Fruit fly (Drosophila melanogaster) whole organism, adult: ENCODE data around the gene CG12182.

ENCODE experiments used
- CG11617 ChIP-seq: fragments of 200-800 bp; sonication (Bioruptor generic); optimal IDR thresholded peaks from 2 replicates; lab custom pipeline; 2017; ENCODE audit warnings: mild to moderate bottlenecking, missing biosample characterization, missing genetic modification reagents, missing genetic modification characterization
- CG12768 ChIP-seq: fragments of 200-800 bp; sonication (Bioruptor generic); optimal IDR thresholded peaks from 2 replicates; lab custom pipeline; 2017; ENCODE audit warnings: missing biosample characterization, missing genetic modification characterization, mild to moderate bottlenecking, moderate library complexity, missing genetic modification reagents
- CG14711 ChIP-seq: fragments of 200-800 bp; sonication (Bioruptor generic); optimal IDR thresholded peaks from 2 replicates; lab custom pipeline; 2018; ENCODE audit warnings: missing biosample characterization, mild to moderate bottlenecking, missing genetic modification characterization, moderate library complexity
- CG1620 ChIP-seq: fragments of 200-800 bp; sonication (Bioruptor generic); optimal IDR thresholded peaks from 2 replicates; lab custom pipeline; 2016; ENCODE audit warnings: missing biosample characterization, missing genetic modification characterization
- CG33017 ChIP-seq: fragments of 200-800 bp; sonication (Bioruptor generic); optimal IDR thresholded peaks from 2 replicates; lab custom pipeline; 2018; ENCODE audit warnings: missing biosample characterization, mild to moderate bottlenecking, missing genetic modification characterization, moderate library complexity
- CG5204 ChIP-seq: fragments of 200-800 bp; sonication (Bioruptor generic); optimal IDR thresholded peaks from 2 replicates; lab custom pipeline; 2016; ENCODE audit warnings: missing biosample characterization, missing genetic modification characterization
- CG7045 ChIP-seq: fragments of 200-800 bp; sonication (Bioruptor generic); optimal IDR thresholded peaks from 2 replicates; lab custom pipeline; 2017; ENCODE audit warnings: missing biosample characterization, mild to moderate bottlenecking, missing genetic modification characterization
- CG7101 ChIP-seq: fragments of 200-800 bp; sonication (Bioruptor generic); optimal IDR thresholded peaks from 2 replicates; lab custom pipeline; 2018; ENCODE audit warnings: missing biosample characterization, mild to moderate bottlenecking, missing genetic modification characterization, moderate library complexity
- Clk ChIP-seq: fragments of 200-800 bp; sonication (Bioruptor generic); optimal IDR thresholded peaks from 2 replicates; lab custom pipeline; 2017; ENCODE audit warnings: missing biosample characterization, missing genetic modification characterization
- Crg-1 ChIP-seq: fragments of 200-800 bp; sonication (Bioruptor generic); optimal IDR thresholded peaks from 2 replicates; lab custom pipeline; 2016; ENCODE audit warnings: missing biosample characterization, missing genetic modification characterization
- Hr96 ChIP-seq: fragments of 200-800 bp; sonication (Bioruptor generic); optimal IDR thresholded peaks from 2 replicates; lab custom pipeline; 2016; ENCODE audit warnings: missing biosample characterization, missing genetic modification characterization
- Mnt ChIP-seq: fragments of 200-800 bp; sonication (Bioruptor generic); optimal IDR thresholded peaks from 2 replicates; lab custom pipeline; 2016; ENCODE audit warnings: missing biosample characterization, mild to moderate bottlenecking, missing genetic modification characterization
- bab1 ChIP-seq: fragments of 200-800 bp; sonication (Bioruptor generic); optimal IDR thresholded peaks from 3 replicates; lab custom pipeline; 2019; ENCODE audit warnings: missing biosample characterization, mild to moderate bottlenecking, missing genetic modification characterization, moderate library complexity
- cic ChIP-seq: fragments of 200-800 bp; sonication (Bioruptor generic); optimal IDR thresholded peaks from 2 replicates; lab custom pipeline; 2017; ENCODE audit warnings: missing biosample characterization, mild to moderate bottlenecking, missing genetic modification characterization, moderate library complexity
- cnc ChIP-seq, 2 experiments: fragments of >200 bp; optimal IDR thresholded peaks; 2 replicates each; lab custom pipeline; 2017
- kay ChIP-seq: fragments of 200-800 bp; sonication (Bioruptor generic); peaks from one replicate; lab custom pipeline; 2016; ENCODE audit warnings: missing biosample characterization, missing genetic modification characterization, borderline replicate concordance
- ovo ChIP-seq: fragments of 200-800 bp; sonication (Bioruptor generic); optimal IDR thresholded peaks from 2 replicates; lab custom pipeline; 2016; ENCODE audit warnings: missing biosample characterization, missing genetic modification characterization
- pad ChIP-seq: fragments of 200-800 bp; sonication (Bioruptor generic); optimal IDR thresholded peaks from 3 replicates; lab custom pipeline; 2017; ENCODE audit warnings: missing biosample characterization, missing genetic modification characterization, mild to moderate bottlenecking, moderate library complexity, missing genetic modification reagents
- tj ChIP-seq: fragments of 200-800 bp; sonication (Bioruptor generic); optimal IDR thresholded peaks from 3 replicates; lab custom pipeline; 2017; ENCODE audit warnings: missing biosample characterization, mild to moderate bottlenecking, missing genetic modification characterization, moderate library complexity
- toe ChIP-seq: fragments of 200-800 bp; sonication (Bioruptor generic); optimal IDR thresholded peaks from 2 replicates; lab custom pipeline; 2016; ENCODE audit warnings: missing biosample characterization, missing genetic modification characterization

The CG12182 gene

dm6 chr3L:2599214-2599730 is at the start of gene CG12182, which contains the start of gene CG16985:
Gene CG12182 (minus strand): TSS chr3L:2599579.
Gene CG16985 (plus strand): TSS chr3L:2599297.
- no peak for TF ChIP-seq CG7045 (GFP tag; lab: Kevin White, UChicago)
- TF ChIP-seq CG7101 (tag; lab: Kevin White, UChicago), result no peak
- no peak for TF ChIP-seq Clk (GFP tag; lab: Kevin White, UChicago)
- TF ChIP-seq toe (GFP tag; lab: Kevin White, UChicago), result peak; percentile 28
- no peak for TF ChIP-seq Hr96 (GFP tag; lab: Kevin White, UChicago)
- peak; percentile 4 for TF ChIP-seq bab1 (GFP tag; lab: Kevin White, UChicago)
- no peak for TF ChIP-seq pad (GFP tag; lab: Kevin White, UChicago)
- peak; percentile 0 for TF ChIP-seq CG14711 (tag; lab: Kevin White, UChicago)
- TF ChIP-seq Mnt, result peak; percentile 84
- peak; percentile 98 for TF ChIP-seq cic
- TF ChIP-seq kay (GFP tag; lab: Kevin White, UChicago), result no peak
- peak; percentile 29 for TF ChIP-seq CG1620
- TF ChIP-seq CG5204, result no peak
- no peak for TF ChIP-seq Crg-1 (GFP tag; lab: Kevin White, UChicago)
- TF ChIP-seq cnc (optimal IDR thresholded peaks at IDR 0.05; lab: Kevin White, UChicago), result no peak
- no peak for TF ChIP-seq ovo (GFP tag; lab: Kevin White, UChicago)
- peak; percentile 9 for TF ChIP-seq CG33017 (tag; lab: Kevin White, UChicago)
- peak; percentile 11 for TF ChIP-seq tj (GFP tag; lab: Kevin White, UChicago)
- peak; percentile 53 for TF ChIP-seq CG12768 (GFP tag; lab: Kevin White, UChicago)
- peak; percentile 13 for TF ChIP-seq CG11617 (GFP tag; lab: Kevin White, UChicago)

dm6 chr3L:2647523-2648378 is 48.4 kb upstream of the CG12182 start, which contains the start of gene CG1246:
Gene CG1246 (plus strand): TSS chr3L:2648048.
- peak; percentile 85 for TF ChIP-seq kay (GFP tag; lab: Kevin White, UChicago)
- peak; percentile 47 for TF ChIP-seq CG12768 (GFP tag; lab: Kevin White, UChicago)
- peak; percentile 14 for TF ChIP-seq Hr96 (GFP tag; lab: Kevin White, UChicago)
- TF ChIP-seq Clk (GFP tag; lab: Kevin White, UChicago), result no peak
- no peak for TF ChIP-seq tj (GFP tag; lab: Kevin White, UChicago)
- peak; percentile 71 for TF ChIP-seq cic
- TF ChIP-seq CG33017 (tag; lab: Kevin White, UChicago), result peak; percentile 39
- TF ChIP-seq CG7045 (GFP tag; lab: Kevin White, UChicago), result peak; percentile 49
- TF ChIP-seq CG14711 (tag; lab: Kevin White, UChicago), result peak; percentile 62
- TF ChIP-seq toe (GFP tag; lab: Kevin White, UChicago), result no peak
- peak; percentile 60 for TF ChIP-seq Mnt
- TF ChIP-seq CG11617 (GFP tag; lab: Kevin White, UChicago), result peak; percentile 24
- TF ChIP-seq CG5204, result no peak
- TF ChIP-seq pad (GFP tag; lab: Kevin White, UChicago), result peak; percentile 32
- TF ChIP-seq CG7101 (tag; lab: Kevin White, UChicago), result peak; percentile 32

DNA sequence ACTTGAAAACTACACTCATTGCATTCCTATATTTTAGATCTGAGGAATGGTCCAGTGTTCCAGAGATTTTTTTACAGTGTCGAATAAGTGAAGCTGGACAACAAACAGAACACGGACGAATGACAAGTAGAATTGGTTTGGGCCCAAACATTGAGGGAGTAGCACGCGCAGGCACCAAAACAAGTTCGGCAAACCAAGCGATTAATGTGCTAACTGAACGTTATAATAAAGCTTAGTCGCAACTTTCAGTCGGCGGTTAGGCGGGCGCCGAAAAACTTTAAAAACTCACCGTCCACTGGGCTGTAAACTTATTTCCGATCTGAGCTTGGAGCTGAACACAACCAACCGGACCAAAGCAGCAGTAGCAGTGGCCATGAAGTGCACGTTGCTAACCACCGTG is 45.7 kb upstream of the CG12182 start, which contains the start of gene CG1143:
Gene CG1143 (plus strand): TSS at position 301 of the 400 bp plus-strand sequence.
- TF ChIP-seq Crg-1 (GFP tag; lab: Kevin White, UChicago) (no peak), toe (GFP tag; lab: Kevin White, UChicago) (no peak), Clk (GFP tag; lab: Kevin White, UChicago) (no peak), cic (no peak)

DNA sequence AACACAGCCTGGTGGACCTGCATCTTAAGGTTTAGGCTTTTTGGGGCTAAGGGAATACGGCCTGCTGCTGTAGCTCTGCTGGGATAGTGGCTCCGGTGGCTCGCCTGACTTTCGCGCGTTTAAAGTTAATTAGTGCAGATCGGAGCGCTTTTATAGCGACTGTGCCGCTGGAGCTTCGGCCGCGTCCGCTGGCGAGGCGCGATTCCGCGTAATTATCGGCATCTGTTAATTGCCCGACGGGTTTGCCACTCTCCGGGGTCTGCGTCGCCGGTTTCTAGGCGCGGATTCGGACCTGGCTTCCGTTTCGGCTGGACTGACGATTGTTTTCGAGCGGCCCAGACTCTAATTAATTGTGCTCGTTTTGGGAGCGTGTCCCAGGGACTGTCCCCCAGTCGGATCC is 43.9 kb upstream of the CG12182 start, which contains the start of gene CG14949:
Gene CG14949 (minus strand): TSS at position 101 of the 400 bp plus-strand sequence.
- TF ChIP-seq tj (GFP tag; lab: Kevin White, UChicago), result no peak
- no peak for TF ChIP-seq CG1620
- no peak for TF ChIP-seq CG7101 (tag; lab: Kevin White, UChicago)

- TF ChIP-seq CG14711 (tag; lab: Kevin White, UChicago) (peak; percentile 46), cic (no peak), toe (GFP tag; lab: Kevin White, UChicago) (no peak), tj (GFP tag; lab: Kevin White, UChicago) (peak; percentile 63), pad (GFP tag; lab: Kevin White, UChicago) (no peak), cnc (optimal IDR thresholded peaks at IDR 0.05; lab: Kevin White, UChicago) (no peak), CG12768 (GFP tag; lab: Kevin White, UChicago) (peak; percentile 6), bab1 (GFP tag; lab: Kevin White, UChicago) (peak; percentile 40), CG1620 (no peak), Clk (GFP tag; lab: Kevin White, UChicago) (no peak), CG33017 (tag; lab: Kevin White, UChicago) (no peak), ovo (GFP tag; lab: Kevin White, UChicago) (no peak), CG5204 (no peak), Mnt (no peak), CG11617 (GFP tag; lab: Kevin White, UChicago) (no peak), CG7045 (GFP tag; lab: Kevin White, UChicago) (no peak), Hr96 (GFP tag; lab: Kevin White, UChicago) (no peak), CG7101 (tag; lab: Kevin White, UChicago) (no peak)
Measured at dm6 chr3L:2636023-2636968, 36.9 kb upstream of the CG12182 start.
